Fruit fly (Drosophila melanogaster) whole organism, wandering third instar larva: ENCODE data around the gene CG43367.

Source experiments
- Abd-B ChIP-seq: fragments of >200 bp; optimal IDR thresholded peaks from 2 replicates; lab custom pipeline; 2017; ENCODE audit warnings: missing biosample characterization, missing genetic modification characterization
- CG32264 ChIP-seq: fragments of 200-800 bp; sonication (Bioruptor generic); optimal IDR thresholded peaks from 2 replicates; lab custom pipeline; 2016; ENCODE audit warnings: missing biosample characterization, missing genetic modification characterization
- CG9705 ChIP-seq: fragments of 200-800 bp; sonication (Bioruptor generic); optimal IDR thresholded peaks from 2 replicates; lab custom pipeline; 2018; ENCODE audit warnings: missing biosample characterization, mild to moderate bottlenecking, missing genetic modification characterization
- CrebA ChIP-seq: fragments of 200-800 bp; sonication (Bioruptor generic); optimal IDR thresholded peaks from 2 replicates; lab custom pipeline; 2016; ENCODE audit warnings: missing biosample characterization, mild to moderate bottlenecking, missing genetic modification characterization, borderline replicate concordance
- Dfd ChIP-seq: fragments of >200 bp; optimal IDR thresholded peaks from 2 replicates; lab custom pipeline; 2017; ENCODE audit warnings: missing biosample characterization, missing genetic modification characterization
- Dif ChIP-seq: fragments of 200-275, 200-300 bp; sonication (Bioruptor generic); optimal IDR thresholded peaks from 2 replicates; lab custom pipeline; 2018; ENCODE audit warnings: missing biosample characterization, missing genetic modification characterization; ENCODE audit not compliant: partially characterized antibody
- GATAd ChIP-seq: sonication (Bioruptor generic); optimal IDR thresholded peaks from 2 replicates; lab custom pipeline; 2016; ENCODE audit warnings: missing biosample characterization, missing genetic modification characterization
- Hnf4 ChIP-seq: fragments of 200-800 bp; sonication (Bioruptor generic); optimal IDR thresholded peaks from 2 replicates; lab custom pipeline; 2016; ENCODE audit warnings: missing biosample characterization, mild to moderate bottlenecking, missing genetic modification characterization
- Hr78 ChIP-seq: fragments of >200 bp; optimal IDR thresholded peaks from 2 replicates; lab custom pipeline; 2017; ENCODE audit warnings: missing biosample characterization, missing genetic modification characterization
- Hr83 ChIP-seq: fragments of 200-300 bp; sonication (Bioruptor generic); optimal IDR thresholded peaks from 2 replicates; lab custom pipeline; 2016; ENCODE audit warnings: missing biosample characterization, mild to moderate bottlenecking, missing genetic modification characterization, moderate library complexity; ENCODE audit not compliant: poor library complexity, severe bottlenecking
- Jra ChIP-seq: sonication (Bioruptor generic); optimal IDR thresholded peaks from 2 replicates; lab custom pipeline; 2016; ENCODE audit warnings: missing biosample characterization, missing genetic modification characterization
- Mio ChIP-seq: sonication (Bioruptor generic); optimal IDR thresholded peaks from 2 replicates; lab custom pipeline; 2016; ENCODE audit warnings: missing biosample characterization, missing genetic modification characterization
- Myc ChIP-seq: fragments of >200 bp; optimal IDR thresholded peaks from 2 replicates; lab custom pipeline; 2017
- N ChIP-seq: fragments of >200 bp; optimal IDR thresholded peaks from 2 replicates; lab custom pipeline; 2018; ENCODE audit warnings: missing biosample characterization, missing external identifiers, missing genetic modification characterization
- OdsH ChIP-seq: fragments of 200-800 bp; sonication (Bioruptor generic); optimal IDR thresholded peaks from 2 replicates; lab custom pipeline; 2016; ENCODE audit warnings: missing biosample characterization, mild to moderate bottlenecking, missing genetic modification characterization
- Sp1 ChIP-seq: fragments of 200-800 bp; sonication (Bioruptor generic); optimal IDR thresholded peaks from 3 replicates; lab custom pipeline; 2019; ENCODE audit warnings: missing biosample characterization, mild to moderate bottlenecking, missing genetic modification characterization, moderate library complexity
- Vsx2 ChIP-seq: fragments of 200-300, 225-300 bp; sonication (Bioruptor generic); optimal IDR thresholded peaks from 2 replicates; lab custom pipeline; 2018; ENCODE audit warnings: missing biosample characterization, missing genetic modification characterization; ENCODE audit not compliant: partially characterized antibody
- br ChIP-seq: fragments of 200-800 bp; sonication (Bioruptor generic); optimal IDR thresholded peaks from 2 replicates; lab custom pipeline; 2016; ENCODE audit warnings: missing biosample characterization, missing genetic modification characterization
- dl ChIP-seq, 2 experiments: fragments of 175-275, 200-275 bp in 1 of 2; fragments of 200-275 bp in 1 of 2; sonication (Bioruptor generic); optimal IDR thresholded peaks; lab custom pipeline; 2018; ENCODE audit warnings: mild to moderate bottlenecking in 2 of 2, missing biosample characterization in 2 of 2, missing genetic modification characterization in 2 of 2, moderate library complexity in 2 of 2; ENCODE audit not compliant: partially characterized antibody in 2 of 2, insufficient read depth in 1 of 2
- dmrt93B ChIP-seq: fragments of 200-800 bp; sonication (Bioruptor generic); optimal IDR thresholded peaks from 2 replicates; lab custom pipeline; 2018; ENCODE audit warnings: missing biosample characterization, mild to moderate bottlenecking, missing genetic modification characterization
- dsf ChIP-seq: sonication (Bioruptor generic); optimal IDR thresholded peaks from 2 replicates; lab custom pipeline; 2016; ENCODE audit warnings: missing biosample characterization, missing genetic modification characterization, borderline replicate concordance
- ey ChIP-seq: fragments of 200-800 bp; sonication (Bioruptor generic); optimal IDR thresholded peaks from 2 replicates; lab custom pipeline; 2016; ENCODE audit warnings: missing biosample characterization, missing genetic modification characterization
- foxo ChIP-seq, 2 experiments: fragments of 200-800 bp; sonication (Bioruptor generic); optimal IDR thresholded peaks; 2 replicates in 1 of 2; 3 replicates in 1 of 2; lab custom pipeline; 2016 to 2017; ENCODE audit warnings: missing biosample characterization in 2 of 2, missing genetic modification characterization in 2 of 2
- fru ChIP-seq: fragments of 200-800 bp; sonication (Bioruptor generic); optimal IDR thresholded peaks from 3 replicates; lab custom pipeline; 2016; ENCODE audit warnings: missing biosample characterization, mild to moderate bottlenecking, missing genetic modification characterization
- h ChIP-seq: fragments of 200-800 bp; sonication (Bioruptor generic); optimal IDR thresholded peaks from 3 replicates; lab custom pipeline; 2016; ENCODE audit warnings: missing biosample characterization, mild to moderate bottlenecking, missing genetic modification characterization
- lola ChIP-seq: fragments of >200 bp; optimal IDR thresholded peaks from 2 replicates; lab custom pipeline; 2017; ENCODE audit warnings: missing biosample characterization, missing genetic modification characterization
- psq ChIP-seq: fragments of 200-800 bp; sonication (Bioruptor generic); optimal IDR thresholded peaks from 3 replicates; lab custom pipeline; 2017; ENCODE audit warnings: missing biosample characterization, mild to moderate bottlenecking, missing genetic modification characterization, moderate library complexity
- sv ChIP-seq: fragments of 200-800 bp; sonication (Bioruptor generic); optimal IDR thresholded peaks from 3 replicates; lab custom pipeline; 2016; ENCODE audit warnings: missing biosample characterization, missing genetic modification characterization
- tai ChIP-seq: sonication (Bioruptor generic); optimal IDR thresholded peaks from 2 replicates; lab custom pipeline; 2016; ENCODE audit warnings: missing biosample characterization, missing genetic modification characterization
- usp ChIP-seq: fragments of >200 bp; optimal IDR thresholded peaks from 2 replicates; lab custom pipeline; 2017; ENCODE audit warnings: missing biosample characterization, missing genetic modification characterization
- woc ChIP-seq: sonication (Bioruptor generic); optimal IDR thresholded peaks from 2 replicates; lab custom pipeline; 2016; ENCODE audit warnings: missing biosample characterization, mild to moderate bottlenecking, missing genetic modification characterization

Gene CG43367

dm6 chr3L:4173584-4173983 lies 20.2 kb upstream of the CG43367 start, which contains the start of gene CG18675:
Gene CG18675, plus strand, starts transcription at chr3L:4173884.
- TF ChIP-seq Hr83 (GFP tag; lab: Kevin White, UChicago) (no peak), CrebA (no peak), Myc (lab: Kevin White, UChicago) (no peak), psq (GFP tag; lab: Kevin White, UChicago) (no peak), lola (GFP tag; lab: Kevin White, UChicago) (no peak), Vsx2 (no peak), Dfd (GFP tag; lab: Kevin White, UChicago) (no peak), Dif (GFP tag; lab: Kevin White, UChicago) (no peak), Hr78 (GFP tag; lab: Kevin White, UChicago) (no peak), ey (no peak), fru (GFP tag; lab: Kevin White, UChicago) (no peak), Sp1 (GFP tag; lab: Kevin White, UChicago) (no peak)
- TF ChIP-seq, all 38 proteins: peak for 0

DNA sequence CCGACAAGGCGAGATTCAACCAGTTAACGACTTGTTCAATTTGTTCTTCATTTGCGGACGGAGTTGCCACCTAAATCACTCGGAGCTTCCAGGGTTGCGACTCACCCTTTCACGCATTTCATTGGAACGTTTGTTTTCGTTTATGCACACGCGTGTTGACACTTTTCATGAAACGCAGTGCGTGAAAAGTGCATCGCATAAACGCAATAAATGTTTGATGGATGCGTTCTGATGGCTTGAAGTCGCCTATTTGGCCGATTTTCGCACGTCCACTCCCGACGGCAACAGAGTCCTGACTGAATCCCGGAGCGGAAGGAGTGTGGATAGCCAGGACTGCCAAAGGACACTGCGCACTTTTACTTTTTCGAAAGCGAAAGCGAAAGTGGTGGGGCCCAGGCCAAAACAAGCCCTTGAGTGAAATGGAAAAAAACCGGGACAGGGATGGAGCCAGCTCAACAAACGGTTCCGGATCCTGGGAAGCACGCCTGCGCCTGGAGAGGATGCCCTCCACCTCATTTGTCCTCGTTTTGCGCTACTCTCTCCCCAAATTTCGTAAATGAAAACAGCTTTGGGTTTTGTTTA lies 15.7 kb upstream of the CG43367 start, which contains the start of gene Teh4:
TSS of gene Teh4 (minus strand) at position 290 of the 582 bp plus-strand sequence.
- no peak for TF ChIP-seq tai (GFP tag; lab: Kevin White, UChicago)
- no peak for TF ChIP-seq N (GFP tag; lab: Kevin White, UChicago)
- TF ChIP-seq dsf (GFP tag; lab: Kevin White, UChicago) = no peak
- TF ChIP-seq woc (GFP tag; lab: Kevin White, UChicago) = no peak
- TF ChIP-seq Hr78 (GFP tag; lab: Kevin White, UChicago) = no peak
- no peak for TF ChIP-seq sv
- no peak for TF ChIP-seq CG9705 (GFP tag; lab: Kevin White, UChicago)
- TF ChIP-seq h (GFP tag; lab: Kevin White, UChicago) = no peak
- no peak for TF ChIP-seq CrebA
- TF ChIP-seq Sp1 (GFP tag; lab: Kevin White, UChicago) = no peak
- no peak for TF ChIP-seq Myc (lab: Kevin White, UChicago)
- no peak for TF ChIP-seq br (GFP tag; lab: Kevin White, UChicago)
- no peak for TF ChIP-seq CG32264
- no peak for TF ChIP-seq Hnf4
- no peak for TF ChIP-seq lola (GFP tag; lab: Kevin White, UChicago)
- no peak for TF ChIP-seq Mio (GFP tag; lab: Kevin White, UChicago)
- TF ChIP-seq Dif (GFP tag; lab: Kevin White, UChicago) = no peak
- TF ChIP-seq dl (GFP tag; optimal IDR thresholded peaks at IDR 0.05; lab: Kevin White, UChicago; ENCODE audit: insufficient read depth in 1 of 2, partially characterized antibody in 2 of 2) = no peak
- TF ChIP-seq Dfd (GFP tag; lab: Kevin White, UChicago) = no peak
- no peak for TF ChIP-seq dmrt93B (GFP tag; lab: Kevin White, UChicago)

- TF ChIP-seq CG9705 (GFP tag; lab: Kevin White, UChicago) (no peak), dsf (GFP tag; lab: Kevin White, UChicago) (no peak)
These were observed 9.2 kb upstream of the CG43367 start, which contains the start of gene Teh3 for dm6 chr3L:4184563-4184962. Gene Teh3, minus strand, starts transcription at chr3L:4184663.

- no peak for TF ChIP-seq psq (GFP tag; lab: Kevin White, UChicago)
- TF ChIP-seq Hnf4 = no peak
- TF ChIP-seq h (GFP tag; lab: Kevin White, UChicago) = no peak
- TF ChIP-seq br (GFP tag; lab: Kevin White, UChicago) = no peak
- TF ChIP-seq Jra (GFP tag; lab: Kevin White, UChicago) = no peak
- TF ChIP-seq ey = no peak
- TF ChIP-seq foxo (GFP tag; optimal IDR thresholded peaks at IDR 0.05; lab: Kevin White, UChicago) = no peak
- TF ChIP-seq OdsH = no peak
- no peak for TF ChIP-seq usp (GFP tag; lab: Kevin White, UChicago)
- no peak for TF ChIP-seq GATAd (GFP tag; lab: Kevin White, UChicago)
- no peak for TF ChIP-seq woc (GFP tag; lab: Kevin White, UChicago)
- no peak for TF ChIP-seq Abd-B (GFP tag; lab: Kevin White, UChicago)
- TF ChIP-seq Myc (lab: Kevin White, UChicago) = no peak
These were observed 8.5 kb upstream of the CG43367 start for dm6 chr3L:4185259-4185658.
